Worm (Caenorhabditis elegans): Measurements from ENCODE around the gene F53E2.2.

DNA sequence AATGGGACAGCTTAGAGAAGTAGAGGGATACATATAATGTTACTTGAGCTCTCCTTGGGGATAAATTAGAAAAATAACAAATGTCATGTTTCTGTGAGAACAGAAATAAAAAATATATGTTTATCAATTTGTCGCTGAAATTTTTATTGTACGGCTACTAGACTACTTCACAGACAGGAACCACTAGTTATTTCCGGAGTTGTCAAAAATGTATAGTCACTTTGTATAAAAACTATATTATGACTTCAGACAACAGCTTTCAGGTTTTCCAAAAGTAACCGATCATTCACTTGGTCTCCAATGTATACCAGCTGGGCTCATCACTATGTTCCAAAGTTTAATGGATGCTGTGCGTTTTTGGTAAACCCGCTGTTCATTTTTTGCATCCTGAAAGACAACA lies 23.6 kb upstream of the F53E2.2 start, which contains the start of gene srj-23:
- TF ChIP-seq nhr-12 (tag; optimal IDR thresholded peaks at IDR 0.05) (no peak), nhr-76 (tag; optimal IDR thresholded peaks at IDR 0.05) (no peak), elt-1 (tag; optimal IDR thresholded peaks at IDR 0.05; ENCODE audit: borderline replicate concordance, insufficient read depth) (no peak), mep-1 (tag; optimal IDR thresholded peaks at IDR 0.05) (no peak), unc-39 (tag; optimal IDR thresholded peaks at IDR 0.05) (no peak), snpc-4 (tag; optimal IDR thresholded peaks at IDR 0.05) (no peak), nhr-237 (tag; optimal IDR thresholded peaks at IDR 0.05) (no peak), ztf-11 (tag; optimal IDR thresholded peaks at IDR 0.05) (no peak), ceh-39 (tag; optimal IDR thresholded peaks at IDR 0.05) (no peak)

All from whole organism, mixed stage, embryonic.